Worm (Caenorhabditis elegans): Measurements from ENCODE around the gene har-1.

- no peak for TF ChIP-seq snpc-4 (tag; optimal IDR thresholded peaks at IDR 0.05)
- no peak for TF ChIP-seq lsy-2 (tag; optimal IDR thresholded peaks at IDR 0.05)
- TF ChIP-seq nhr-237 (tag; optimal IDR thresholded peaks at IDR 0.05), result no peak
- TF ChIP-seq fos-1 (tag; optimal IDR thresholded peaks at IDR 0.05), result no peak
- TF ChIP-seq nhr-10 (tag; optimal IDR thresholded peaks at IDR 0.05), result no peak
- TF ChIP-seq sem-4 (tag; optimal IDR thresholded peaks at IDR 0.05), result no peak
- no peak for TF ChIP-seq sma-9 (GFP tag; optimal IDR thresholded peaks at IDR 0.05)
- no peak for TF ChIP-seq sma-9 (tag; optimal IDR thresholded peaks at IDR 0.05)
- TF ChIP-seq ceh-16 (tag; optimal IDR thresholded peaks at IDR 0.05), result no peak
- TF ChIP-seq nhr-12 (tag; optimal IDR thresholded peaks at IDR 0.05), result no peak
- TF ChIP-seq ztf-1 (GFP tag; conservative IDR thresholded peaks at IDR 0.05), result no peak
- no peak for TF ChIP-seq ztf-4 (tag; optimal IDR thresholded peaks at IDR 0.05)
- TF ChIP-seq ama-1 (optimal IDR thresholded peaks at IDR 0.05), result no peak
- no peak for TF ChIP-seq elt-3 (tag; optimal IDR thresholded peaks at IDR 0.05)
Observed at ce11 chrIII:4115085-4115484, 36.8 kb upstream of the har-1 start, which contains the start of gene unc-103.

Measured in whole organism, L2 larva.